Worm (Caenorhabditis elegans): Measurements from ENCODE around the gene R03G8.3.

ce11 chrX:13116380-13116779 is 25.6 kb downstream of the R03G8.3 start:
- no peak for TF ChIP-seq mdl-1 (tag; optimal IDR thresholded peaks at IDR 0.05)
- TF ChIP-seq skn-1 (tag; optimal IDR thresholded peaks at IDR 0.05) = no peak
- TF ChIP-seq lsy-2 (tag; optimal IDR thresholded peaks at IDR 0.05) = no peak
- TF ChIP-seq nhr-25 (tag; optimal IDR thresholded peaks at IDR 0.05) = no peak
- TF ChIP-seq lin-39 (tag; optimal IDR thresholded peaks at IDR 0.05) = no peak
- TF ChIP-seq nhr-23 (tag; optimal IDR thresholded peaks at IDR 0.05) = no peak
- TF ChIP-seq nhr-237 (tag; optimal IDR thresholded peaks at IDR 0.05) = no peak
- TF ChIP-seq lin-11 (tag; optimal IDR thresholded peaks at IDR 0.05) = no peak
